Fruit fly (Drosophila melanogaster) whole organism, wandering third instar larva: ENCODE results near the gene FucTA.

Experiments
- CG32264 ChIP-seq: fragments of 200-800 bp; sonication (Bioruptor generic); optimal IDR thresholded peaks from 2 replicates; lab custom pipeline; 2016; ENCODE audit warnings: missing biosample characterization, missing genetic modification characterization
- CG9705 ChIP-seq: fragments of 200-800 bp; sonication (Bioruptor generic); optimal IDR thresholded peaks from 2 replicates; lab custom pipeline; 2018; ENCODE audit warnings: missing biosample characterization, mild to moderate bottlenecking, missing genetic modification characterization
- Dfd ChIP-seq: fragments of >200 bp; optimal IDR thresholded peaks from 2 replicates; lab custom pipeline; 2017; ENCODE audit warnings: missing biosample characterization, missing genetic modification characterization
- Dif ChIP-seq: fragments of 200-275, 200-300 bp; sonication (Bioruptor generic); optimal IDR thresholded peaks from 2 replicates; lab custom pipeline; 2018; ENCODE audit warnings: missing biosample characterization, missing genetic modification characterization; ENCODE audit not compliant: partially characterized antibody
- GATAd ChIP-seq: sonication (Bioruptor generic); optimal IDR thresholded peaks from 2 replicates; lab custom pipeline; 2016; ENCODE audit warnings: missing biosample characterization, missing genetic modification characterization
- HLH106 ChIP-seq: fragments of 200-800 bp; optimal IDR thresholded peaks from 3 replicates; lab custom pipeline; 2019; ENCODE audit warnings: missing biosample characterization, mild to moderate bottlenecking, missing genetic modification characterization, moderate library complexity
- Hnf4 ChIP-seq: fragments of 200-800 bp; sonication (Bioruptor generic); optimal IDR thresholded peaks from 2 replicates; lab custom pipeline; 2016; ENCODE audit warnings: missing biosample characterization, mild to moderate bottlenecking, missing genetic modification characterization
- Hr78 ChIP-seq: fragments of >200 bp; optimal IDR thresholded peaks from 2 replicates; lab custom pipeline; 2017; ENCODE audit warnings: missing biosample characterization, missing genetic modification characterization
- Hr83 ChIP-seq: fragments of 200-300 bp; sonication (Bioruptor generic); optimal IDR thresholded peaks from 2 replicates; lab custom pipeline; 2016; ENCODE audit warnings: missing biosample characterization, mild to moderate bottlenecking, missing genetic modification characterization, moderate library complexity; ENCODE audit not compliant: poor library complexity, severe bottlenecking
- Jra ChIP-seq: sonication (Bioruptor generic); optimal IDR thresholded peaks from 2 replicates; lab custom pipeline; 2016; ENCODE audit warnings: missing biosample characterization, missing genetic modification characterization
- Mio ChIP-seq: sonication (Bioruptor generic); optimal IDR thresholded peaks from 2 replicates; lab custom pipeline; 2016; ENCODE audit warnings: missing biosample characterization, missing genetic modification characterization
- N ChIP-seq: fragments of >200 bp; optimal IDR thresholded peaks from 2 replicates; lab custom pipeline; 2018; ENCODE audit warnings: missing biosample characterization, missing external identifiers, missing genetic modification characterization
- OdsH ChIP-seq: fragments of 200-800 bp; sonication (Bioruptor generic); optimal IDR thresholded peaks from 2 replicates; lab custom pipeline; 2016; ENCODE audit warnings: missing biosample characterization, mild to moderate bottlenecking, missing genetic modification characterization
- Rel ChIP-seq, 2 experiments: fragments of 200-800 bp; sonication (Bioruptor generic) in 1 of 2; optimal IDR thresholded peaks; 2 replicates in 1 of 2; 3 replicates in 1 of 2; lab custom pipeline; 2016 to 2019; ENCODE audit warnings: mild to moderate bottlenecking in 2 of 2, missing biosample characterization in 2 of 2, missing genetic modification characterization in 2 of 2, moderate library complexity in 1 of 2
- Sp1 ChIP-seq: fragments of 200-800 bp; sonication (Bioruptor generic); optimal IDR thresholded peaks from 3 replicates; lab custom pipeline; 2019; ENCODE audit warnings: missing biosample characterization, mild to moderate bottlenecking, missing genetic modification characterization, moderate library complexity
- br ChIP-seq: fragments of 200-800 bp; sonication (Bioruptor generic); optimal IDR thresholded peaks from 2 replicates; lab custom pipeline; 2016; ENCODE audit warnings: missing biosample characterization, missing genetic modification characterization
- brk ChIP-seq: fragments of 200-800 bp; sonication (Bioruptor generic); optimal IDR thresholded peaks from 2 replicates; lab custom pipeline; 2016; ENCODE audit warnings: missing biosample characterization, mild to moderate bottlenecking, missing genetic modification characterization
- dl ChIP-seq, 2 experiments: fragments of 175-275, 200-275 bp in 1 of 2; fragments of 200-275 bp in 1 of 2; sonication (Bioruptor generic); optimal IDR thresholded peaks; lab custom pipeline; 2018; ENCODE audit warnings: mild to moderate bottlenecking in 2 of 2, missing biosample characterization in 2 of 2, missing genetic modification characterization in 2 of 2, moderate library complexity in 2 of 2; ENCODE audit not compliant: partially characterized antibody in 2 of 2, insufficient read depth in 1 of 2
- dmrt93B ChIP-seq: fragments of 200-800 bp; sonication (Bioruptor generic); optimal IDR thresholded peaks from 2 replicates; lab custom pipeline; 2018; ENCODE audit warnings: missing biosample characterization, mild to moderate bottlenecking, missing genetic modification characterization
- dsf ChIP-seq: sonication (Bioruptor generic); optimal IDR thresholded peaks from 2 replicates; lab custom pipeline; 2016; ENCODE audit warnings: missing biosample characterization, missing genetic modification characterization, borderline replicate concordance
- ey ChIP-seq: fragments of 200-800 bp; sonication (Bioruptor generic); optimal IDR thresholded peaks from 2 replicates; lab custom pipeline; 2016; ENCODE audit warnings: missing biosample characterization, missing genetic modification characterization
- foxo ChIP-seq, 2 experiments: fragments of 200-800 bp; sonication (Bioruptor generic); optimal IDR thresholded peaks; 2 replicates in 1 of 2; 3 replicates in 1 of 2; lab custom pipeline; 2016 to 2017; ENCODE audit warnings: missing biosample characterization in 2 of 2, missing genetic modification characterization in 2 of 2
- fru ChIP-seq: fragments of 200-800 bp; sonication (Bioruptor generic); optimal IDR thresholded peaks from 3 replicates; lab custom pipeline; 2016; ENCODE audit warnings: missing biosample characterization, mild to moderate bottlenecking, missing genetic modification characterization
- h ChIP-seq: fragments of 200-800 bp; sonication (Bioruptor generic); optimal IDR thresholded peaks from 3 replicates; lab custom pipeline; 2016; ENCODE audit warnings: missing biosample characterization, mild to moderate bottlenecking, missing genetic modification characterization
- jim ChIP-seq: fragments of 175-275, 200-325 bp; sonication (Bioruptor generic); optimal IDR thresholded peaks from 2 replicates; lab custom pipeline; 2016; ENCODE audit warnings: missing biosample characterization, mild to moderate bottlenecking, missing genetic modification characterization
- lola ChIP-seq: fragments of >200 bp; optimal IDR thresholded peaks from 2 replicates; lab custom pipeline; 2017; ENCODE audit warnings: missing biosample characterization, missing genetic modification characterization
- pan ChIP-seq: fragments of >200 bp; optimal IDR thresholded peaks from 2 replicates; lab custom pipeline; 2017
- psq ChIP-seq: fragments of 200-800 bp; sonication (Bioruptor generic); optimal IDR thresholded peaks from 3 replicates; lab custom pipeline; 2017; ENCODE audit warnings: missing biosample characterization, mild to moderate bottlenecking, missing genetic modification characterization, moderate library complexity
- rgr ChIP-seq: fragments of 200-800 bp; sonication (Bioruptor generic); optimal IDR thresholded peaks from 3 replicates; lab custom pipeline; 2016; ENCODE audit warnings: missing biosample characterization, mild to moderate bottlenecking, missing genetic modification characterization
- sv ChIP-seq: fragments of 200-800 bp; sonication (Bioruptor generic); optimal IDR thresholded peaks from 3 replicates; lab custom pipeline; 2016; ENCODE audit warnings: missing biosample characterization, missing genetic modification characterization
- usp ChIP-seq: fragments of >200 bp; optimal IDR thresholded peaks from 2 replicates; lab custom pipeline; 2017; ENCODE audit warnings: missing biosample characterization, missing genetic modification characterization
- woc ChIP-seq: sonication (Bioruptor generic); optimal IDR thresholded peaks from 2 replicates; lab custom pipeline; 2016; ENCODE audit warnings: missing biosample characterization, mild to moderate bottlenecking, missing genetic modification characterization

The FucTA gene

DNA sequence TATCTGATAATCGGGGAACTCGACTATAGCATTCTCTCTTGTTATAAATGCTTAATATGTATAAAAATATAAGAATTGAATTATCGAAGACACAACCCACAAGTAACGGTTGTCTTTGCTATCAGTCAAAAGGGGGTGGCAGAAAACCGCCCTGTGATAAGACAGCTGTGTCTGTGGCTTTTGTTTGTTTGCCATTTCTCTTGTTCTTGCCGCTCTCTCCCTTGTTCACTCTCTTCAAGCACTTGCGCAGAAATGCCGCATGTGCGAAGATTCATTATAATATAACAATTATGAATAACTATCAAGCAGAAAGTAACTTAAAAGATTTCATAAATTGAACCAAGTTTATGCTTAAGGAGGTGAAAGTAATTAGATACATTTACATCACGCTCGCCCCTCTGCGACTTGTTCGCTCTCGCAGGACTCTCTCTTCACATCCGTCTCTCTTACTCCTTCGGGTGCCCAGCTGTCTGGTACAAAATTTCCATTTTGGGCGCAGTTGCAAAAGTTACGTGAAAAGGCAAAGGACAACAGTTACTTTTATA lies at the start of gene FucTA:
TSS of gene FucTA (plus strand) at position 495 of the 545 bp plus-strand sequence.
- TF ChIP-seq Mio (GFP tag; lab: Kevin White, UChicago) (no peak), usp (no peak), N (no peak), sv (GFP tag; lab: Kevin White, UChicago) (no peak)

DNA sequence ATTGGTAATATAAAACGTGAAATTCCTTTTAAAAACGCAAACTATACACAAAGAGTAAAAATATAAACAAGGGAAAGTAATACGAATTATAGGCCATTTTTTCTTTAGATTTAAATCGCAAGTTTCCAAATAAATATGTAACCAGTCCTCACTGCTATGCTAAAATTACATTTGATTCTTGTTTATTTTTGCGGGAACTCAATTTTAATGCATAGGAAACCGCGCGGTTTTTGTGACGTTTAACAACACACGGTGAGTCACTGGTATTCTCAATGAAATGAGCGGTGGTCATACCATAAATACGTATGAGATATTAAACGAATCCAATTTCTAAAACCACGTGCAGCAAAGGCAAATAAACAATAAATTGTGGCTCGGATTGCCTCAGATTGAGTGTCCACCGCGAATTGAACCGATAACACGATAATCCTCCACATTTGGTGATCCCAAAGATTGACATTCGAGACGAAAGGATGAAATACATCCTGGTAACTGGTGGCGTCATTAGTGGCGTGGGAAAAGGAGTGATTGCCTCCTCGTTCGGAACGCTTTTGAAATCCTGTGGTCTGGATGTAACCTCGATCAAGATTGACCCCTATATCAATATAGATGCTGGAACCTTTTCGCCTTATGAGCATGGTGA lies 48.9 kb upstream of the FucTA start, which contains the start of gene Ctps:
TSS of gene Ctps (plus strand) at position 37 of the 643 bp plus-strand sequence.
- TF ChIP-seq ey (GFP tag; lab: Kevin White, UChicago) (no peak), foxo (GFP tag; optimal IDR thresholded peaks at IDR 0.05; lab: Kevin White, UChicago) (peak in 1 of 2 experiments; percentile 38), Hnf4 (GFP tag; lab: Kevin White, UChicago) (peak; percentile 54), HLH106 (tag; lab: Kevin White, UChicago) (peak; percentile 2), woc (no peak), Hr83 (peak; percentile 51), jim (GFP tag; lab: Kevin White, UChicago) (no peak), CG32264 (GFP tag; lab: Kevin White, UChicago) (no peak), h (GFP tag; lab: Kevin White, UChicago) (peak; percentile 38), Jra (GFP tag; lab: Kevin White, UChicago) (peak; percentile 35), dmrt93B (GFP tag; lab: Kevin White, UChicago) (no peak), brk (GFP tag; lab: Kevin White, UChicago) (peak; percentile 16), rgr (peak; percentile 27), Rel (GFP tag; optimal IDR thresholded peaks at IDR 0.05; lab: Kevin White, UChicago) (no peak), Rel (tag; optimal IDR thresholded peaks at IDR 0.05; lab: Kevin White, UChicago) (peak; percentile 61)

DNA sequence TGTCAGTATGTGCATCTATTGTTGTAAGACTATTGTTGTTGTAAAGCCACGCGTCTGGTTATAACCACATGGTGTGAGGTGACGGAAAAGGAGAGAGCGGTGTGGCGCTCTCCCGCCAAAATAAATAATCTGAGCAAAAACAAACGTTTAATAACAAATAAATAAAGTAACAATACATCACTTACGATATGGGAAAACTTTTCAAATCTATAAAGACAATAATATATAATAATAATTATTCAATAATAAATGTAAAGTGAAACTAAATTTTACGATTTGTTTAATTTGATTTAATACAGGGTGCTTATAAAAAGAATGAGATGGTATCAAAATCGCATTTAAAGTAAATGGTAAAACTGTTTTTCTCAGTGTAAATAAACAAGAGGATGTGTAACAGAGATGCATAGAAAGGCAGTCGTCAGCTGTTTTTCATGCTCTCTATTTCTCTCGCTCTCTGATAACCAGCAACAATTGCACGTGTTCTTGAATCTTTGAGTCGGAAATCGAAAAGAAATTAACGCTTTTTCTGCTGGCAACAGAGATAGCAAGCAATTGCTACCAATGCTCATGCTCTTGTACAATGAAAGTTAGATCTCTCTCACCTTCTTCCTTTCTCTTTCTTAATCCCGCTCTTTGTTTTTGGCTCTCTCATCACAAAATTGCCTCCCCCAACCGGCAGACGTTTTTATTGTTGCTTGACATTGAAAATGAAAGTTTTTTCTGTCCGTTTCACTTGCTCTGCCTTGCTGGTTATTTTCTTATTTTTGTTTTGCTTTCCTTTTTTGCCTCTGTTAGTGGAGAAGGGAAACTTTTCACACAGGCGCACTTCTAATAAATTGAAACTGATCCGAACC lies 48.1 kb upstream of the FucTA start:
- peak in 1 of 2 experiments; percentile 78 for TF ChIP-seq foxo (GFP tag; optimal IDR thresholded peaks at IDR 0.05; lab: Kevin White, UChicago)
- no peak for TF ChIP-seq GATAd (GFP tag; lab: Kevin White, UChicago)
- TF ChIP-seq pan (lab: Kevin White, UChicago): no peak
- TF ChIP-seq dsf (GFP tag; lab: Kevin White, UChicago): no peak
- no peak for TF ChIP-seq lola
- no peak for TF ChIP-seq Hr78 (GFP tag; lab: Kevin White, UChicago)
- peak; percentile 64 for TF ChIP-seq h (GFP tag; lab: Kevin White, UChicago)
- TF ChIP-seq dmrt93B (GFP tag; lab: Kevin White, UChicago): peak; percentile 48
- peak; percentile 60 for TF ChIP-seq fru
- TF ChIP-seq brk (GFP tag; lab: Kevin White, UChicago): peak; percentile 59
- no peak for TF ChIP-seq ey (GFP tag; lab: Kevin White, UChicago)
- TF ChIP-seq jim (GFP tag; lab: Kevin White, UChicago): no peak
- peak; percentile 65 for TF ChIP-seq Sp1
- peak; percentile 66 for TF ChIP-seq psq (GFP tag; lab: Kevin White, UChicago)
- TF ChIP-seq Dif (GFP tag; lab: Kevin White, UChicago): peak; percentile 35
- TF ChIP-seq Hnf4 (GFP tag; lab: Kevin White, UChicago): peak; percentile 54
- peak; percentile 14 for TF ChIP-seq br (GFP tag; lab: Kevin White, UChicago)
- peak; percentile 34 for TF ChIP-seq CG9705
- no peak for TF ChIP-seq Dfd
- peak; percentile 55 for TF ChIP-seq OdsH (GFP tag; lab: Kevin White, UChicago)
- TF ChIP-seq dl (GFP tag; optimal IDR thresholded peaks at IDR 0.05; lab: Kevin White, UChicago; ENCODE audit: insufficient read depth in 1 of 2, partially characterized antibody in 2 of 2): no peak
- TF ChIP-seq rgr: peak; percentile 54
- peak; percentile 84 for TF ChIP-seq HLH106 (tag; lab: Kevin White, UChicago)
